Worm (Caenorhabditis elegans) whole organism, midembryonic: ENCODE data around the gene F40G9.19.

ENCODE experiments used
- T22C8.4 ChIP-seq: fragments of 200-800 bp; sonication (Bioruptor generic); IDR thresholded peaks from 2 replicates; pipeline ENCODE4 v1.3.6; 2022; ENCODE audit warnings: missing genetic modification characterization, missing compliant biosample characterization
- cog-1 ChIP-seq: sonication (generic microtip); optimal IDR thresholded peaks from 2 replicates; lab custom pipeline; 2016; ENCODE audit warnings: missing genetic modification characterization, missing compliant biosample characterization
- flt-1 ChIP-seq: fragments of 200-800 bp; sonication (Bioruptor generic); IDR thresholded peaks from 2 replicates; pipeline ENCODE4 v1.3.6; 2022; ENCODE audit warnings: missing genetic modification characterization, missing compliant biosample characterization
- klf-2 ChIP-seq: fragments of 200-800 bp; sonication (Bioruptor generic); conservative IDR thresholded peaks from 2 replicates; pipeline ENCODE4 v1.3.6; 2022; ENCODE audit warnings: missing genetic modification reagents, missing genetic modification characterization, missing compliant biosample characterization
- med-1 ChIP-seq: sonication (generic microtip); optimal IDR thresholded peaks from 2 replicates; lab custom pipeline; 2017; ENCODE audit warnings: missing genetic modification characterization, mild to moderate bottlenecking, missing compliant biosample characterization, antibody characterized with exemption, missing genetic modification reagents; ENCODE audit not compliant: insufficient read depth
- ref-1 ChIP-seq: fragments of 200-800 bp; sonication (Bioruptor generic); conservative IDR thresholded peaks from 2 replicates; pipeline ENCODE4 v1.3.6; 2022; ENCODE audit warnings: missing genetic modification reagents, missing genetic modification characterization, missing compliant biosample characterization
- tab-1 ChIP-seq: fragments of 200-800 bp; sonication (Bioruptor generic); IDR thresholded peaks from 2 replicates; pipeline ENCODE4 v1.3.6; 2022; ENCODE audit warnings: missing genetic modification characterization, missing compliant biosample characterization
- ztf-23 ChIP-seq: fragments of 200-800 bp; sonication (Bioruptor generic); IDR thresholded peaks from 2 replicates; pipeline ENCODE4 v1.3.6; 2022; ENCODE audit warnings: missing genetic modification reagents, missing genetic modification characterization, missing compliant biosample characterization
- ztf-29 ChIP-seq: fragments of 200-800 bp; sonication (Bioruptor generic); IDR thresholded peaks from 2 replicates; pipeline ENCODE4 v1.3.6; 2022; ENCODE audit warnings: missing genetic modification reagents, missing genetic modification characterization, missing compliant biosample characterization

F40G9.19 gene

DNA sequence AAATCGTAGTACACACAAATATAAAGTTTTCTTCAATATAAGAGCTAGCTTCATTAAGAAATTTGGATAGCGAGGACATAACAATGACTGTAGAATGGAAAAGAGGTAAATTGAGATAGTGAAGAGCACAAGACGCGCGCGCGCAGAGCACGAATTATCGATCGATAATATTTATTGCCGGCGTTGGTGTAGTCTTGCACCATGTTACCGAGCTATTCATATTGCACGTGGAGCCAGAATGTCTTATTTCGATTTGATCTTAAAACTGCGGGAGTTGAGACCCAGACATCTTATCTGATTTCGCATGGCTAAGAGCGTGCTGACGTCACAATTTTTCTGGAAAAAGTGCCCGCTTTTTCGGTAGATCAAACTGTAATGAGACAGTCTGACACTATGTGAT is 4.1 kb upstream of the F40G9.19 start, which contains the start of gene F40G9.18:
TSS of gene F40G9.18 (minus strand) at position 101 of the 400 bp plus-strand sequence.
- TF ChIP-seq cog-1 (no peak), klf-2 (GFP tag; lab: Robert Waterston, UW) (no peak), ztf-23 (GFP tag; lab: Robert Waterston, UW) (no peak), ztf-29 (no peak), T22C8.4 (no peak), tab-1 (GFP tag; lab: Robert Waterston, UW) (no peak), flt-1 (GFP tag; lab: Robert Waterston, UW) (no peak), med-1 (GFP tag; lab: Kevin White, UChicago) (no peak), ref-1 (no peak)

DNA sequence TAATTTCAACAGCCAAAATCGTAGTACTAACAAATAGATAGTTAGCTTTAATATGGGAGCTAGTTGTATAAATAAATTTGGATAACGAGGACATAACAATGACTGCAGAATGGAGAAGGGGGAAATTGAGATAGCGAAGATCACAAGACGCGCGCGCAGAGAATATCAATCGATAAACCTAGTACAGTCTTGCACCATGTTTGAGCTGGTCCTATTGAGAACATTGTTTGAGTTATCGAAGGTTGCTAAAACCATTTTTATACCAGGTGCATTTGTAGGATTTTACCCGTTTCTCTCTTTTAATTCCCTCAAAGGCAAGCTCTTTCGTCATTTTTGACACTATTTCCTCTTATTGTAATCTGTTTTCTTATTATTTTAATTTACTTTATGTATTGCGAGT is 2.0 kb upstream of the F40G9.19 start, which contains the start of the genes F40G9.9 and F40G9.12:
TSS of gene F40G9.9 (minus strand) at position 101 of the 400 bp plus-strand sequence.
TSS of gene F40G9.12 (plus strand) at position 231 of the 400 bp plus-strand sequence.
- no peak for TF ChIP-seq tab-1 (GFP tag; lab: Robert Waterston, UW)

DNA sequence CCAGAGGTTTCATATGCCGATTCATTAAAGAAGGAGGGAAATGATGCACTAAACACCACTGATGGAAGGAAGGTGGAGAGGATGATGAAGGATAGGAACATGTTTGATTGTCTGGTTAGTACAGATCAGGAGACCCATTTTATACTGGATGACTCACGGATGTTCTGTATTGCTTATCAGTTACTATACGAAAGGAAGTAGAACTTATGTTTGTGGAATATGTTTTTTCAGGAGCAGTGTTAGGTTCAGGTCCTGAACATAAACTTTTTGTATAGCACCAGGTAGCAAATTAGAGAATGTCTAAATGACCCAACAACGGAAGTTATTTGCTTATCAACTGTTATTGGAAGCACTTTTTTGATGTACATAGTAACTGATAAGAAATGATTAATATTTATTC is 2.1 kb downstream of the F40G9.19 start, which contains the start of gene clec-148:
TSS of gene clec-148 (minus strand) at position 101 of the 400 bp plus-strand sequence.
- TF ChIP-seq ztf-29 (no peak), ref-1 (no peak), med-1 (GFP tag; lab: Kevin White, UChicago) (no peak), ztf-23 (GFP tag; lab: Robert Waterston, UW) (no peak), cog-1 (no peak), klf-2 (GFP tag; lab: Robert Waterston, UW) (no peak), flt-1 (GFP tag; lab: Robert Waterston, UW) (no peak), tab-1 (GFP tag; lab: Robert Waterston, UW) (no peak), T22C8.4 (no peak)

DNA sequence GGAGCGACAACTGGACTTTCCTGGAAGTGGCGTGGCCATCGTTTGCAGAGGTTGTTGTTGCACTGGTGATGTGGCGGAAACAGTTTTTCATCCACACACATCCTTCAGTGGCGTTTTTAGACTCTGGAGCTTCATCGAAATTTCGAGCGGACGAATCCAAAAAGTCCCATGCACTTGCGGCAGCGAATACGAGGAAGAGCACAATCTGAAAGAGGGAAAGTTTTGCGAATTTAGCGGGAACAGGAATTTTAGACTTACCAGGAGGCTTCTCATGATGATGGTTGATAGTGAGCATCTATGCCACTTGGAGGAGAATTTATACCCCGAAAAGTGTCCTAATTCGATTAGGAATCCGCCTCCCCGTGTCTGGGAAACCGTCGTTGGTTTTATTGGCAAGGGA is 4.1 kb downstream of the F40G9.19 start, which contains the start of gene F40G9.14:
TSS of gene F40G9.14 (minus strand) at position 101 of the 400 bp plus-strand sequence.
- TF ChIP-seq med-1 (GFP tag; lab: Kevin White, UChicago): no peak
- TF ChIP-seq tab-1 (GFP tag; lab: Robert Waterston, UW): no peak

DNA sequence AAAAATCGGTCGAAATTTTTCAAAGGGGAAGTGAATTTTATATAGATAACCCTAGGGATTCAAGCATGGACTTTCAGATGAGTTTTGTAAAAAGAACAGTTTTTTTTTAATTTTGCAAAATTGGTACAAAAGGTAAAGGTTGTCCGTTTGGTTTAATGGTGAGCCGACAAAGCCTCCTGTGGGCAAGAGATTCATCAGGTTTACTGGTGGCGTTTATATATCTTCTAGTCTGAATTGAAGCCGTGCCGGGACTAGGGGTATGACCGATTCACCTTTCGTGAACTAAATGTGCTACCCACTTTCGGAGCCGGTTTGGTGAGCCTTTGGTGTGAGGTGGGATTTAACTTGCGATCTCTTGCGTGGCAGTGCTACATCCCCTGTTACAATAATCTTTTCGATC is 4.5 kb downstream of the F40G9.19 start:
- no peak for TF ChIP-seq ztf-29
- no peak for TF ChIP-seq cog-1
- TF ChIP-seq med-1 (GFP tag; lab: Kevin White, UChicago): no peak
- TF ChIP-seq klf-2 (GFP tag; lab: Robert Waterston, UW): no peak
- TF ChIP-seq ztf-23 (GFP tag; lab: Robert Waterston, UW): no peak
- TF ChIP-seq tab-1 (GFP tag; lab: Robert Waterston, UW): no peak
- no peak for TF ChIP-seq T22C8.4
- TF ChIP-seq ref-1: no peak
- no peak for TF ChIP-seq flt-1 (GFP tag; lab: Robert Waterston, UW)

DNA sequence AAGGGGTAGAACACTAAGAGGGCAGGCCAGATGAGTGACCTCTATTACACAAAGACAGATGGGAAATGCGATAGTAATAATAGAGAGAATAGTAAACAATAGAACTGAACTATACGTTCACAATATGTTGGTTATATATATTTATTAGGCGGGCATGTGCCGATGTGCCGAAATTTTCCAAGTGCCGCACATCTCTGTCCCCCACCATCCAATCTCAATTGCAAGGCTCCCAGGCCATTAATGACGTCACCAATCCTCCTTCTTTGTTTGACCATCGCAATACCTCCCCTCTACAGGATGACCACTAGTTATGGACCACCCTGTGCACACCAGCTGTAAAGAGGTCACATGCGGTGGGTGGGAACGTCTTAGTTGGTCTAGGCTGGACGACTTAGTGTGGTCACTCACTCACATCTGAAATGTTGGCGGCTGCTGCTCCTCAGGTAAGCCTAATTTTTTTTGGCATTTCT is 5.6 kb downstream of the F40G9.19 start, which contains the start of gene F40G9.6:
TSS of gene F40G9.6 (plus strand) at position 420 of the 470 bp plus-strand sequence.
- TF ChIP-seq med-1 (GFP tag; lab: Kevin White, UChicago): no peak
- TF ChIP-seq ref-1: no peak
- TF ChIP-seq flt-1 (GFP tag; lab: Robert Waterston, UW): no peak
- no peak for TF ChIP-seq ztf-29
- no peak for TF ChIP-seq cog-1
- TF ChIP-seq T22C8.4: no peak
- no peak for TF ChIP-seq tab-1 (GFP tag; lab: Robert Waterston, UW)
- TF ChIP-seq ztf-23 (GFP tag; lab: Robert Waterston, UW): no peak
- no peak for TF ChIP-seq klf-2 (GFP tag; lab: Robert Waterston, UW)

DNA sequence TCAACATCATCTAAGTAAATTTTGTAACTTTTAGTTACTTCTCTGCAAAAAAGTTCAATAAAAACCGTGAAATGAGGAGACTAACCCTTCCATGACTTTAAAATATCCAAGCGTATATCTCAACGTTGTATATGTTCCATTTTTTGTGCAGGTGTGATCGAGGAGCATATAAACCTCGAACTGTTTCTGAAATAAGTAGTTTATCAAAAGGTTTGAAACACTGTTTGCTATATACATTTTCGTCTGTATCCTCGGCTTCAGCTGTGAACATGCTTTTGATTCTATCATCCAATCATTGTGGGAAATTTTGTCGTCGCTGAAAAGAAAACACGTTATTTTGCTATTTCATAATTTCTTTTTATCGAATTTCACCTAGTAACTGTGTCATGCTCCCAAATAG is 7.4 kb downstream of the F40G9.19 start, which contains the start of gene F40G9.5:
TSS of gene F40G9.5 (plus strand) at position 301 of the 400 bp plus-strand sequence.
- no peak for TF ChIP-seq ztf-23 (GFP tag; lab: Robert Waterston, UW)
- TF ChIP-seq ref-1: no peak
- TF ChIP-seq T22C8.4: no peak

DNA sequence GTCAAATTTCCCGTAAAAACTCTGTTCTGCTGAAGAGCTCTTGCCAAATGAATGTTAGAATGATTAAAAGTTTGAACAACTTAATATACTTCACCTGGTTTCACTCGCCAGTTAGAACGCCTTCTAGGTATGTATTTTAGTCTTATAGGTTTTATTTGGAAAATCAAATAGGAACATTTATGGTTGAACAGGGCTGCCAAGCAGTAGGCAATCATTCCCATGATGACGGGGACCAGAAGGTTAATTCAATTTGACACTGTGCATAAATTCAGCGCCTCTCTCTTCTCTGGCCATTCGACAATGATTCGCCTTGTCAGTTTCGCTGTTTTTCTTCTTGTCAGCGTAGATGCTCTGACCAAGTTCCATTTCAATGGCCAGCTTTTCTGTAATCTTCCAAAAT is 8.5 kb downstream of the F40G9.19 start, which contains the start of gene F40G9.15:
TSS of gene F40G9.15 (plus strand) at position 301 of the 400 bp plus-strand sequence.
- no peak for TF ChIP-seq ztf-23 (GFP tag; lab: Robert Waterston, UW)
- no peak for TF ChIP-seq T22C8.4
- TF ChIP-seq cog-1: no peak
- no peak for TF ChIP-seq ztf-29
- no peak for TF ChIP-seq klf-2 (GFP tag; lab: Robert Waterston, UW)

DNA sequence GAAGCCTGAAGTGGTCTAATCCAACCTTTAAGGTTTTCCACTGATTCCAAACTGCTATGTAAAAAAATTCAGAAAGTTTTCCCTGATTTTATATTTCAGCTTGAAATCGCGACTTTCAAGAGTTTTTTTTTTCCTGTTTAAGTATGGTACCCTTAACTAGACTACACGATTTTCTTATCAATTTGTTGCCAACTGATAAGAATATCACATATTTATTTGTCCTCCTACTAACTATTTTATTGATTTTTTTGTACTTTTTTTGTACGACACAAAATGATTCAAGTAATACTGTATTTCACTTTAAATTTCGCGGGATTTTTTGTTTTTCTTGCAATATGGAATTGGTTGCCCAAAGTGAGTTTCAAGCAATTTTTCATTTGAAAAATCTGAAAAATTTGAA is 9.5 kb downstream of the F40G9.19 start:
- no peak for TF ChIP-seq ztf-23 (GFP tag; lab: Robert Waterston, UW)
- no peak for TF ChIP-seq ztf-29
- no peak for TF ChIP-seq klf-2 (GFP tag; lab: Robert Waterston, UW)
- no peak for TF ChIP-seq tab-1 (GFP tag; lab: Robert Waterston, UW)
- no peak for TF ChIP-seq ref-1
- no peak for TF ChIP-seq cog-1
- TF ChIP-seq med-1 (GFP tag; lab: Kevin White, UChicago): no peak
- TF ChIP-seq T22C8.4: no peak
- no peak for TF ChIP-seq flt-1 (GFP tag; lab: Robert Waterston, UW)

DNA sequence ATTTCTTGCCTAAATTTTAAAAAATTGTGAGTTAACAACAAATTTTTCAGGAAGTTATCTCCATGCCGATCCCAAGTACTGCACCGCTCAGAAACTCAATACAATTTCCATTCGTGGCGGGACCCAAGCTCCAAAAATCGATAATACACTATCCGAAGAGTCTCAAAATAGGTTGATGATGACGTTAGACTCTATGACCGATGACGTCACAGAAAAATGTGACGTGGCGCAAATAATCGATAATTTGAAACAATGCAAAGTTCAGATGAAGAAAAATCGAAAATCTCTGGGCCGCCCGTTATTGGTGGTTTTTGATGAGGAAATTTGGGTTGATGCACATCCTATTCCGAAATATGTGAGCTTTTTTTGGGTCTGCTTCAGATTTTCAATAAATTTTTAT is 10.7 kb downstream of the F40G9.19 start:
- TF ChIP-seq ref-1 (no peak), klf-2 (GFP tag; lab: Robert Waterston, UW) (no peak), ztf-23 (GFP tag; lab: Robert Waterston, UW) (no peak), med-1 (GFP tag; lab: Kevin White, UChicago) (no peak), tab-1 (GFP tag; lab: Robert Waterston, UW) (no peak), T22C8.4 (0 out of 2 replicates have a peak, but pooled peaks have one; percentile 5)

DNA sequence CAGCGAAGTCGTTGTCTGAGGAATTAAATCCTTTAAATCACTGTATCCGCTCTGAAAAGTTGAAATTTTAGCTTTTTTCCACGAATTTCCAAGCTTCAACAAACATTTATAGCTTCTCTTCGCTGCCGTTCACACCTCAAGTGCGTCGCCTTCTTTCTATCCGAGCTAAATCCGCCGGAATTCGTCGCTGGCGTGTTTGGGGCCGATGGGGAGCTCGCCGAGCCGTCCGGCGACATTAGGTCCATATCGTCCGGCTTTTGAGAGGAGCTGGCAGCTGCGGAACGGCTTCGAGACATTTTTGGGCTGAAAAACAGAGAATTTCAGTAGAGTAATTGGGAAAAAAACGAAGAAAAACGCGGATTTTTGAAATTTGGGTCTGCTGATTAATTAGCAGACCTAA is 14.2 kb downstream of the F40G9.19 start, which contains the start of gene mxl-2:
TSS of gene mxl-2 (minus strand) at position 303 of the 400 bp plus-strand sequence.
- TF ChIP-seq med-1 (GFP tag; lab: Kevin White, UChicago): no peak
- no peak for TF ChIP-seq klf-2 (GFP tag; lab: Robert Waterston, UW)
- no peak for TF ChIP-seq ztf-29
- no peak for TF ChIP-seq cog-1
- TF ChIP-seq flt-1 (GFP tag; lab: Robert Waterston, UW): no peak
- TF ChIP-seq tab-1 (GFP tag; lab: Robert Waterston, UW): no peak
- TF ChIP-seq ztf-23 (GFP tag; lab: Robert Waterston, UW): no peak
- TF ChIP-seq T22C8.4: no peak
- TF ChIP-seq ref-1: no peak
